Worm (Caenorhabditis elegans): ENCODE data around the gene myo-2.

myo-2 gene

ce11 chrX:12467660-12468111 is at the start of gene myo-2:
Gene myo-2, plus strand, starts transcription at chrX:12468061.
- no peak for TF ChIP-seq ets-4 (GFP tag; optimal IDR thresholded peaks at IDR 0.05)
- no peak for TF ChIP-seq fkh-3 (tag; optimal IDR thresholded peaks at IDR 0.05)
- peak; percentile 60 for TF ChIP-seq zfh-2 (GFP tag; conservative IDR thresholded peaks at IDR 0.05)
- no peak for TF ChIP-seq ekl-4 (GFP tag; IDR thresholded peaks at IDR 0.05)
- TF ChIP-seq snpc-1.3 (tag; optimal IDR thresholded peaks at IDR 0.05; ENCODE audit: insufficient read depth), result no peak

- TF ChIP-seq somi-1 (GFP tag; optimal IDR thresholded peaks at IDR 0.05) (peak; percentile 30), lin-40 (tag; optimal IDR thresholded peaks at IDR 0.05) (peak; percentile 47), Y53F4B.3 (GFP tag; IDR thresholded peaks at IDR 0.05) (no peak), ztf-22 (GFP tag; optimal IDR thresholded peaks at IDR 0.05) (no peak)
Measured at ce11 chrX:12422580-12422979, 45.3 kb upstream of the myo-2 start.

ce11 chrX:12425427-12425826 is 42.4 kb upstream of the myo-2 start, which contains the start of gene T24D3.2:
Gene T24D3.2, plus strand, starts transcription at chrX:12425730.
- TF ChIP-seq hmg-1.2 (GFP tag; IDR thresholded peaks at IDR 0.05), result no peak
- TF ChIP-seq somi-1 (GFP tag; optimal IDR thresholded peaks at IDR 0.05), result peak; percentile 69
- TF ChIP-seq him-1 (tag; optimal IDR thresholded peaks at IDR 0.05), result no peak
- TF ChIP-seq madf-3 (GFP tag; IDR thresholded peaks at IDR 0.05), result no peak
- TF ChIP-seq fkh-3 (tag; optimal IDR thresholded peaks at IDR 0.05), result no peak
- peak; percentile 63 for TF ChIP-seq ztf-26 (tag; optimal IDR thresholded peaks at IDR 0.05)
- TF ChIP-seq sea-2 (GFP tag; IDR thresholded peaks at IDR 0.05), result no peak
- TF ChIP-seq K11D2.4 (GFP tag; IDR thresholded peaks at IDR 0.05), result 0 out of 2 replicates have a peak, but pooled peaks have one; percentile 40
- TF ChIP-seq die-1 (tag; optimal IDR thresholded peaks at IDR 0.05), result peak; percentile 42
- TF ChIP-seq hsf-1 (GFP tag; IDR thresholded peaks at IDR 0.05), result no peak
- TF ChIP-seq lin-40 (tag; optimal IDR thresholded peaks at IDR 0.05), result peak; percentile 79
- TF ChIP-seq hrde-1 (tag; optimal IDR thresholded peaks at IDR 0.05; ENCODE audit: borderline replicate concordance), result no peak

ce11 chrX:12430309-12430708 is 37.6 kb upstream of the myo-2 start, which contains the start of gene med-1:
Gene med-1, plus strand, starts transcription at chrX:12430609.
- TF ChIP-seq sea-2 (GFP tag; IDR thresholded peaks at IDR 0.05) (no peak), rcor-1 (GFP tag; IDR thresholded peaks at IDR 0.05) (no peak), ztf-6 (GFP tag; IDR thresholded peaks at IDR 0.05) (no peak), bed-1 (GFP tag; IDR thresholded peaks at IDR 0.05) (no peak)

- TF ChIP-seq athp-1 (tag; optimal IDR thresholded peaks at IDR 0.05) (no peak), fkh-3 (tag; optimal IDR thresholded peaks at IDR 0.05) (no peak), hrde-1 (tag; optimal IDR thresholded peaks at IDR 0.05; ENCODE audit: borderline replicate concordance) (no peak), akir-1 (GFP tag; optimal IDR thresholded peaks at IDR 0.05) (no peak), dpff-1 (tag; optimal IDR thresholded peaks at IDR 0.05) (no peak), B0035.1 (tag; optimal IDR thresholded peaks at IDR 0.05) (no peak)
Measured at ce11 chrX:12434086-12434485, 33.8 kb upstream of the myo-2 start, which contains the start of gene tsct-1. Gene tsct-1, plus strand, starts transcription at chrX:12434097.

ce11 chrX:12435246-12435645 is 32.6 kb upstream of the myo-2 start:
- peak; percentile 53 for TF ChIP-seq nhr-80 (tag; optimal IDR thresholded peaks at IDR 0.05)
- TF ChIP-seq cebp-1 (GFP tag; IDR thresholded peaks at IDR 0.05), result no peak
- peak; percentile 17 for TF ChIP-seq cebp-1 (tag; optimal IDR thresholded peaks at IDR 0.05)
- no peak for TF ChIP-seq B0019.2 (GFP tag; conservative IDR thresholded peaks at IDR 0.05)

Measured in whole organism, young adult.